Worm (Caenorhabditis elegans) whole organism, midembryonic: ENCODE results near the gene ZK1073.2.

ENCODE experiments used
- T22C8.4 ChIP-seq: fragments of 200-800 bp; sonication (Bioruptor generic); IDR thresholded peaks from 2 replicates; pipeline ENCODE4 v1.3.6; 2022; ENCODE audit warnings: missing genetic modification characterization, missing compliant biosample characterization
- flt-1 ChIP-seq: fragments of 200-800 bp; sonication (Bioruptor generic); IDR thresholded peaks from 2 replicates; pipeline ENCODE4 v1.3.6; 2022; ENCODE audit warnings: missing genetic modification characterization, missing compliant biosample characterization
- ref-1 ChIP-seq: fragments of 200-800 bp; sonication (Bioruptor generic); conservative IDR thresholded peaks from 2 replicates; pipeline ENCODE4 v1.3.6; 2022; ENCODE audit warnings: missing genetic modification reagents, missing genetic modification characterization, missing compliant biosample characterization
- ztf-23 ChIP-seq: fragments of 200-800 bp; sonication (Bioruptor generic); IDR thresholded peaks from 2 replicates; pipeline ENCODE4 v1.3.6; 2022; ENCODE audit warnings: missing genetic modification reagents, missing genetic modification characterization, missing compliant biosample characterization
- ztf-29 ChIP-seq: fragments of 200-800 bp; sonication (Bioruptor generic); IDR thresholded peaks from 2 replicates; pipeline ENCODE4 v1.3.6; 2022; ENCODE audit warnings: missing genetic modification reagents, missing genetic modification characterization, missing compliant biosample characterization

- TF ChIP-seq ref-1 (GFP tag; lab: Robert Waterston, UW) (no peak), ztf-29 (GFP tag; lab: Robert Waterston, UW) (no peak), flt-1 (GFP tag; lab: Robert Waterston, UW) (no peak), T22C8.4 (GFP tag; lab: Robert Waterston, UW) (no peak), ztf-23 (GFP tag; lab: Robert Waterston, UW) (no peak)
These were observed 25.3 kb downstream of the ZK1073.2 start, which contains the start of gene ZK1073.1 for ce11 chrX:16128794-16129193.
